Worm (Caenorhabditis elegans) whole organism, L4 larva: ENCODE results near the gene pst-2.

Experiments used
- D1046.2 ChIP-seq: fragments of 200-800 bp; sonication (Bioruptor generic); IDR thresholded peaks from 2 replicates; pipeline ENCODE4 v1.3.6; 2022; ENCODE audit warnings: missing genetic modification characterization, missing compliant biosample characterization
- F44E2.7 ChIP-seq: fragments of 200-800 bp; sonication (Bioruptor generic); IDR thresholded peaks from 2 replicates; pipeline ENCODE4 v2.1.2; 2022; ENCODE audit warnings: missing genetic modification characterization, missing compliant biosample characterization
- F49E8.2 ChIP-seq: sonication (generic microtip); optimal IDR thresholded peaks from 2 replicates; lab custom pipeline; 2016; ENCODE audit warnings: missing compliant biosample characterization, mild to moderate bottlenecking, missing genetic modification characterization, borderline replicate concordance
- R02D3.7 ChIP-seq: fragments of 150-350 bp; sonication (generic microtip); optimal IDR thresholded peaks from 3 replicates; lab custom pipeline; 2014; ENCODE audit warnings: missing biosample characterization, missing genetic modification characterization
- Y105C5A.15 ChIP-seq: fragments of 200-800 bp; sonication (Bioruptor generic); IDR thresholded peaks from 2 replicates; pipeline ENCODE4 v1.3.6; 2022; ENCODE audit warnings: missing genetic modification characterization, missing compliant biosample characterization
- Y5F2A.4 ChIP-seq: fragments of 200-800 bp; sonication (Bioruptor generic); optimal IDR thresholded peaks from 2 replicates; lab custom pipeline; 2018; ENCODE audit warnings: mild to moderate bottlenecking, missing genetic modification characterization, missing compliant biosample characterization
- Y75B8A.6 ChIP-seq: fragments of 200-800 bp; sonication (Bioruptor generic); IDR thresholded peaks from 2 replicates; pipeline ENCODE4 v1.3.6; 2022; ENCODE audit warnings: missing genetic modification reagents, missing genetic modification characterization, missing compliant biosample characterization
- ZK337.2 ChIP-seq: fragments of 200-800 bp; sonication (Bioruptor generic); IDR thresholded peaks from 2 replicates; pipeline ENCODE4 v1.3.6; 2022; ENCODE audit warnings: missing genetic modification reagents, missing genetic modification characterization, missing compliant biosample characterization
- aha-1 ChIP-seq: fragments of 150-350 bp; peaks from one replicate; lab custom pipeline; 2014; ENCODE audit warnings: missing biosample characterization, missing genetic modification characterization
- ceh-32 ChIP-seq: sonication (generic microtip); optimal IDR thresholded peaks from 2 replicates; lab custom pipeline; 2016; ENCODE audit warnings: mild to moderate bottlenecking, missing genetic modification characterization, missing compliant biosample characterization; ENCODE audit not compliant: poor library complexity
- ceh-82 ChIP-seq: sonication (generic microtip); optimal IDR thresholded peaks from 2 replicates; lab custom pipeline; 2017; ENCODE audit warnings: missing biosample characterization, missing genetic modification characterization
- ces-1 ChIP-seq: fragments of 150-350 bp; sonication (generic microtip); optimal IDR thresholded peaks from 4 replicates; lab custom pipeline; 2014; ENCODE audit warnings: missing biosample characterization, missing genetic modification reagents, missing genetic modification characterization
- daf-16 ChIP-seq, 3 experiments: sonication (generic microtip); optimal IDR thresholded peaks; 2 replicates each; lab custom pipeline; 2016 to 2017; ENCODE audit warnings: missing genetic modification characterization in 3 of 3, missing genetic modification reagents in 3 of 3, mild to moderate bottlenecking in 2 of 3, missing compliant biosample characterization in 2 of 3, missing biosample characterization in 1 of 3, moderate library complexity in 1 of 3
- daf-19 ChIP-seq: fragments of 200-800 bp; sonication (Bioruptor generic); conservative IDR thresholded peaks from 2 replicates; pipeline ENCODE4 v1.3.6; 2022; ENCODE audit warnings: missing genetic modification characterization, missing compliant biosample characterization
- daf-8 ChIP-seq: fragments of 200-800 bp; sonication (Bioruptor generic); IDR thresholded peaks from 2 replicates; pipeline ENCODE4 v1.3.6; 2022; ENCODE audit warnings: missing genetic modification characterization, missing compliant biosample characterization
- dmd-8 ChIP-seq: fragments of 200-800 bp; sonication (Bioruptor generic); IDR thresholded peaks from 2 replicates; pipeline ENCODE4 v1.3.6; 2022; ENCODE audit warnings: missing genetic modification characterization, missing compliant biosample characterization
- dve-1 ChIP-seq: sonication (generic microtip); optimal IDR thresholded peaks from 2 replicates; lab custom pipeline; 2017; ENCODE audit warnings: antibody characterized with exemption, mild to moderate bottlenecking, missing genetic modification characterization, missing compliant biosample characterization; ENCODE audit not compliant: insufficient read depth
- fkh-10 ChIP-seq: fragments of 150-350 bp; optimal IDR thresholded peaks from 2 replicates; lab custom pipeline; 2014; ENCODE audit warnings: missing biosample characterization, missing genetic modification reagents, missing genetic modification characterization
- gei-8 ChIP-seq: fragments of 200-800 bp; sonication (Bioruptor generic); optimal IDR thresholded peaks from 2 replicates; lab custom pipeline; 2018; ENCODE audit warnings: mild to moderate bottlenecking, missing genetic modification characterization, missing compliant biosample characterization
- hif-1 ChIP-seq, 2 experiments: sonication (generic microtip); optimal IDR thresholded peaks; 2 replicates each; lab custom pipeline; 2016 to 2017; ENCODE audit warnings: missing compliant biosample characterization in 2 of 2, missing genetic modification characterization in 2 of 2, missing genetic modification reagents in 2 of 2, missing genotype in 2 of 2, mild to moderate bottlenecking in 1 of 2
- hlh-30 ChIP-seq: sonication (generic microtip); optimal IDR thresholded peaks from 2 replicates; lab custom pipeline; 2017; ENCODE audit warnings: antibody characterized with exemption, mild to moderate bottlenecking, missing genetic modification characterization, missing compliant biosample characterization; ENCODE audit not compliant: insufficient read depth
- lin-13 ChIP-seq: fragments of 150-350 bp; optimal IDR thresholded peaks from 2 replicates; lab custom pipeline; 2014; ENCODE audit warnings: missing biosample characterization, missing genetic modification reagents, missing genetic modification characterization
- lin-15B ChIP-seq: fragments of 150-350 bp; sonication (generic microtip); optimal IDR thresholded peaks from 3 replicates; lab custom pipeline; 2014; ENCODE audit warnings: missing biosample characterization, missing genetic modification characterization
- lin-39 ChIP-seq: fragments of 150-350 bp; optimal IDR thresholded peaks from 2 replicates; lab custom pipeline; 2014; ENCODE audit warnings: missing biosample characterization, missing genetic modification reagents, missing genetic modification characterization
- lir-3 ChIP-seq: sonication (generic microtip); optimal IDR thresholded peaks from 2 replicates; lab custom pipeline; 2016; ENCODE audit warnings: mild to moderate bottlenecking, missing genetic modification characterization, missing compliant biosample characterization
- mdl-1 ChIP-seq, 2 experiments: fragments of 150-350 bp in 1 of 2; sonication (generic microtip) in 1 of 2; optimal IDR thresholded peaks; 2 replicates each; lab custom pipeline; 2014 to 2017; ENCODE audit warnings: missing biosample characterization in 2 of 2, missing genetic modification characterization in 2 of 2
- mep-1 ChIP-seq: fragments of 150-350 bp; sonication (generic microtip); optimal IDR thresholded peaks from 3 replicates; lab custom pipeline; 2014; ENCODE audit warnings: missing biosample characterization, missing genetic modification characterization
- mes-2 ChIP-seq: sonication (generic microtip); optimal IDR thresholded peaks from 2 replicates; lab custom pipeline; 2016; ENCODE audit warnings: missing genotype, mild to moderate bottlenecking, missing genetic modification characterization, missing compliant biosample characterization; ENCODE audit not compliant: poor library complexity, severe bottlenecking
- mxl-2 ChIP-seq: fragments of 200-800 bp; sonication (Bioruptor generic); conservative IDR thresholded peaks from 2 replicates; pipeline ENCODE4 v1.3.6; 2022; ENCODE audit warnings: missing genetic modification reagents, missing genetic modification characterization, missing compliant biosample characterization
- mxl-3 ChIP-seq: fragments of 200-800 bp; sonication (Bioruptor generic); optimal IDR thresholded peaks from 2 replicates; lab custom pipeline; 2018; ENCODE audit warnings: mild to moderate bottlenecking, missing genetic modification characterization, missing compliant biosample characterization
- nhr-10 ChIP-seq: fragments of 150-350 bp; optimal IDR thresholded peaks from 2 replicates; lab custom pipeline; 2014; ENCODE audit warnings: missing biosample characterization, missing genetic modification characterization
- nhr-102 ChIP-seq: sonication (generic microtip); optimal IDR thresholded peaks from 2 replicates; lab custom pipeline; 2016; ENCODE audit warnings: mild to moderate bottlenecking, missing genetic modification characterization, moderate library complexity, missing compliant biosample characterization
- nhr-11 ChIP-seq: fragments of 150-350 bp; optimal IDR thresholded peaks from 2 replicates; lab custom pipeline; 2014; ENCODE audit warnings: missing biosample characterization, missing genetic modification characterization
- nhr-111 ChIP-seq: fragments of 200-800 bp; sonication (Bioruptor generic); optimal IDR thresholded peaks from 2 replicates; lab custom pipeline; 2018; ENCODE audit warnings: mild to moderate bottlenecking, missing genetic modification characterization, missing compliant biosample characterization
- nhr-41 ChIP-seq: fragments of 200-800 bp; sonication (Bioruptor generic); IDR thresholded peaks from 2 replicates; pipeline ENCODE4 v1.3.6; 2022; ENCODE audit warnings: missing genetic modification reagents, missing genetic modification characterization, missing compliant biosample characterization
- nhr-48 ChIP-seq: sonication (generic microtip); optimal IDR thresholded peaks from 2 replicates; lab custom pipeline; 2016; ENCODE audit warnings: mild to moderate bottlenecking, missing genetic modification characterization, missing compliant biosample characterization
- nhr-76 ChIP-seq: fragments of 150-350 bp; optimal IDR thresholded peaks from 2 replicates; lab custom pipeline; 2014; ENCODE audit warnings: missing biosample characterization, missing genetic modification characterization
- nhr-77 ChIP-seq: fragments of 150-350 bp; optimal IDR thresholded peaks from 2 replicates; lab custom pipeline; 2014; ENCODE audit warnings: missing biosample characterization, missing genetic modification characterization
- pha-4 ChIP-seq, 2 experiments: fragments of 150-350 bp in 1 of 2; fragments of 200-800 bp in 1 of 2; sonication (Bioruptor generic) in 1 of 2; IDR thresholded peaks in 1 of 2; optimal IDR thresholded peaks in 1 of 2; 2 replicates each; pipeline versions ENCODE4 v1.3.6 to Lab custom; 2014 to 2022; ENCODE audit warnings: missing genetic modification characterization in 2 of 2, missing genetic modification reagents in 2 of 2, missing biosample characterization in 1 of 2, missing compliant biosample characterization in 1 of 2
- php-3 ChIP-seq: fragments of 200-800 bp; sonication (Bioruptor generic); IDR thresholded peaks from 2 replicates; pipeline ENCODE4 v1.3.6; 2022; ENCODE audit warnings: missing genetic modification reagents, missing genetic modification characterization, missing compliant biosample characterization
- pqm-1 ChIP-seq: sonication (generic microtip); optimal IDR thresholded peaks from 2 replicates; lab custom pipeline; 2017; ENCODE audit warnings: missing biosample characterization, missing genetic modification characterization
- rbr-2 ChIP-seq: sonication (generic microtip); optimal IDR thresholded peaks from 2 replicates; lab custom pipeline; 2016; ENCODE audit warnings: missing genotype, missing genetic modification characterization, missing compliant biosample characterization
- set-16 ChIP-seq: fragments of 200-800 bp; sonication (Bioruptor generic); IDR thresholded peaks from 2 replicates; pipeline ENCODE4 v1.3.6; 2022; ENCODE audit warnings: missing genetic modification reagents, missing genetic modification characterization, missing compliant biosample characterization
- skn-1 ChIP-seq: fragments of 150-350 bp; optimal IDR thresholded peaks from 2 replicates; lab custom pipeline; 2014; ENCODE audit warnings: missing biosample characterization, missing genetic modification characterization
- spr-3 ChIP-seq: fragments of 200-800 bp; sonication (Bioruptor generic); optimal IDR thresholded peaks from 2 replicates; lab custom pipeline; 2018; ENCODE audit warnings: mild to moderate bottlenecking, missing genetic modification characterization, missing compliant biosample characterization
- tra-1 ChIP-seq: fragments of 200-800 bp; sonication (Bioruptor generic); IDR thresholded peaks from 2 replicates; pipeline ENCODE4 v1.3.6; 2022; ENCODE audit warnings: missing genetic modification reagents, missing genetic modification characterization, missing compliant biosample characterization
- unc-130 ChIP-seq: sonication (generic microtip); optimal IDR thresholded peaks from 2 replicates; lab custom pipeline; 2016; ENCODE audit warnings: missing genetic modification reagents, missing genetic modification characterization, missing compliant biosample characterization
- unc-39 ChIP-seq: sonication (generic microtip); optimal IDR thresholded peaks from 2 replicates; lab custom pipeline; 2017; ENCODE audit warnings: missing biosample characterization, missing genetic modification characterization
- vab-7 ChIP-seq: fragments of 200-800 bp; sonication (Bioruptor generic); IDR thresholded peaks from 2 replicates; pipeline ENCODE4 v1.3.6; 2022; ENCODE audit warnings: missing genetic modification reagents, missing genetic modification characterization, missing compliant biosample characterization
- ztf-11 ChIP-seq: fragments of 150-350 bp; optimal IDR thresholded peaks from 2 replicates; lab custom pipeline; 2014; ENCODE audit warnings: missing biosample characterization, missing genetic modification characterization

Gene pst-2

DNA sequence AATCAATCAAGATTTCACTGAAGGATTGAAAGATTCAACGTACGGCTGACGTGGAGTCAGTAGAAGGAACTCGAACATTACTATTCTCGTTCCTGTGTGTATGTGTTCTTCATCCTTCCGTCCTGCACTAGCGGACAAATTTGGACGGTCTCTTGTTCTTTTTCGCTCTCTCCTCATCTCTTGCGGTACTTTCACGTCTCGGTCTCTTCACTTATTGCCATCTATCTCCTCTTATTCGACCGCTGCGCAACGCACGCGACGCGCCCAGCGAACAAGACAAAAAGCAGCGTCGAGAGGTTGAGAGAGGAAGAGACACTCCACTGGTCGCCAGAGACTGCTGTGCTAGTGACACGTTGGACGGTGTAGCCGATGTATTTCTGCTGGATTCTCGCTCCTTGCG lies 35.2 kb downstream of the pst-2 start:
- TF ChIP-seq rbr-2 (tag; lab: Kevin White, UChicago) (peak; percentile 58), F44E2.7 (GFP tag; lab: Robert Waterston, UW) (0 out of 2 replicates have a peak, but pooled peaks have one; percentile 30), nhr-102 (tag; lab: Kevin White, UChicago) (no peak), hif-1 (tag; optimal IDR thresholded peaks at IDR 0.05; lab: Kevin White, UChicago) (peak in 1 of 2 experiments; percentile 72), nhr-10 (tag; lab: Kevin White, UChicago) (no peak), fkh-10 (GFP tag; lab: Kevin White, UChicago) (peak; percentile 23), tra-1 (GFP tag; lab: Robert Waterston, UW) (no peak), vab-7 (GFP tag; lab: Robert Waterston, UW) (peak; percentile 40; the same call in 1 of the 2 replicates), mxl-3 (GFP tag; lab: Kevin White, UChicago) (peak; percentile 70), D1046.2 (GFP tag; lab: Robert Waterston, UW) (0 out of 2 replicates have a peak, but pooled peaks have one; percentile 12), dve-1 (tag; lab: Kevin White, UChicago) (peak; percentile 63), Y105C5A.15 (GFP tag; lab: Robert Waterston, UW) (peak; percentile 38; the same call in 1 of the 2 replicates), unc-130 (GFP tag; lab: Kevin White, UChicago) (no peak), nhr-76 (tag; lab: Kevin White, UChicago) (no peak), ceh-32 (tag; lab: Kevin White, UChicago) (no peak), mep-1 (tag; lab: Kevin White, UChicago) (peak; percentile 74), nhr-11 (tag; lab: Kevin White, UChicago) (peak; percentile 60), nhr-111 (GFP tag; lab: Kevin White, UChicago) (peak; percentile 3), mes-2 (tag; lab: Kevin White, UChicago) (peak; percentile 74), R02D3.7 (tag; lab: Kevin White, UChicago) (no peak), Y75B8A.6 (GFP tag; lab: Robert Waterston, UW) (no peak), lin-39 (tag; lab: Kevin White, UChicago) (no peak), pqm-1 (tag; lab: Kevin White, UChicago) (peak; percentile 21), nhr-41 (GFP tag; lab: Robert Waterston, UW) (no peak), nhr-77 (tag; lab: Kevin White, UChicago) (peak; percentile 46), daf-16 (GFP tag; optimal IDR thresholded peaks at IDR 0.05; lab: Kevin White, UChicago) (no peak), daf-16 (tag; optimal IDR thresholded peaks at IDR 0.05; lab: Kevin White, UChicago) (peak; percentile 6), php-3 (GFP tag; lab: Robert Waterston, UW) (peak; percentile 9; the same call in 1 of the 2 replicates), daf-19 (GFP tag; lab: Robert Waterston, UW) (no peak), lin-15B (tag; lab: Kevin White, UChicago) (no peak), dmd-8 (GFP tag; lab: Robert Waterston, UW) (no peak), ceh-82 (tag; lab: Kevin White, UChicago) (no peak), gei-8 (GFP tag; lab: Kevin White, UChicago) (no peak), unc-39 (tag; lab: Kevin White, UChicago) (no peak), ZK337.2 (GFP tag; lab: Robert Waterston, UW) (no peak), ztf-11 (tag; lab: Kevin White, UChicago) (no peak), skn-1 (tag; lab: Kevin White, UChicago) (no peak), set-16 (GFP tag; lab: Robert Waterston, UW) (peak; percentile 70), mdl-1 (tag; optimal IDR thresholded peaks at IDR 0.05; lab: Kevin White, UChicago) (peak; percentile 66 to 78), mxl-2 (GFP tag; lab: Robert Waterston, UW) (no peak), daf-8 (GFP tag; lab: Robert Waterston, UW) (no peak), ces-1 (no peak), hlh-30 (tag; lab: Kevin White, UChicago) (peak; percentile 64), nhr-48 (tag; lab: Kevin White, UChicago) (peak; percentile 41), pha-4 (GFP tag; IDR thresholded peaks at IDR 0.05; lab: Robert Waterston, UW) (peak; percentile 17; the same call in 1 of the 2 replicates), pha-4 (tag; optimal IDR thresholded peaks at IDR 0.05; lab: Kevin White, UChicago) (no peak), spr-3 (GFP tag; lab: Kevin White, UChicago) (no peak), Y5F2A.4 (GFP tag; lab: Kevin White, UChicago) (peak; percentile 20), F49E8.2 (tag; lab: Kevin White, UChicago) (no peak), lir-3 (tag; lab: Kevin White, UChicago) (no peak), lin-13 (GFP tag; lab: Kevin White, UChicago) (peak; percentile 48), aha-1 (tag; lab: Kevin White, UChicago) (peak; percentile 98)
